Worm (Caenorhabditis elegans) whole organism, L4 larva: ENCODE results near the gene srh-73.

ENCODE experiments used
- aha-1 ChIP-seq: fragments of 150-350 bp; peaks from one replicate; lab custom pipeline; 2014; ENCODE audit warnings: missing biosample characterization, missing genetic modification characterization
- ama-1 ChIP-seq: fragments of 150-350 bp; optimal IDR thresholded peaks from 2 replicates; lab custom pipeline; 2014; ENCODE audit warnings: inconsistent platforms, mixed read lengths
- ceh-20 ChIP-seq: fragments of 200-800 bp; sonication (Bioruptor generic); IDR thresholded peaks from 2 replicates; pipeline ENCODE4 v1.3.6; 2022; ENCODE audit warnings: missing genetic modification reagents, missing genetic modification characterization, missing compliant biosample characterization
- ceh-82 ChIP-seq: sonication (generic microtip); optimal IDR thresholded peaks from 2 replicates; lab custom pipeline; 2017; ENCODE audit warnings: missing biosample characterization, missing genetic modification characterization
- cey-2 ChIP-seq: sonication (generic microtip); optimal IDR thresholded peaks from 3 replicates; lab custom pipeline; 2017; ENCODE audit warnings: missing genetic modification characterization, mild to moderate bottlenecking, missing compliant biosample characterization, antibody characterized with exemption, borderline replicate concordance; ENCODE audit not compliant: insufficient read depth
- ctbp-1 ChIP-seq: fragments of 200-800 bp; sonication (Bioruptor generic); IDR thresholded peaks from 2 replicates; pipeline ENCODE4 v1.3.6; 2022; ENCODE audit warnings: missing genetic modification reagents, missing genetic modification characterization, missing compliant biosample characterization
- daf-12 ChIP-seq: fragments of 150-350 bp; optimal IDR thresholded peaks from 2 replicates; lab custom pipeline; 2014; ENCODE audit warnings: missing biosample characterization, missing genetic modification reagents, missing genetic modification characterization
- duxl-1 ChIP-seq: sonication (generic microtip); optimal IDR thresholded peaks from 2 replicates; lab custom pipeline; 2016; ENCODE audit warnings: mild to moderate bottlenecking, missing genetic modification characterization, moderate library complexity, missing compliant biosample characterization; ENCODE audit not compliant: poor library complexity
- fkh-10 ChIP-seq: fragments of 150-350 bp; optimal IDR thresholded peaks from 2 replicates; lab custom pipeline; 2014; ENCODE audit warnings: missing biosample characterization, missing genetic modification reagents, missing genetic modification characterization
- fos-1 ChIP-seq: fragments of 150-350 bp; optimal IDR thresholded peaks from 2 replicates; lab custom pipeline; 2014; ENCODE audit warnings: missing biosample characterization, missing genetic modification characterization
- lim-7 ChIP-seq: fragments of 200-800 bp; sonication (Bioruptor generic); IDR thresholded peaks from 2 replicates; pipeline ENCODE4 v1.3.6; 2022; ENCODE audit warnings: missing genetic modification characterization, missing compliant biosample characterization
- lin-38 ChIP-seq: fragments of 200-800 bp; sonication (Bioruptor generic); IDR thresholded peaks from 2 replicates; pipeline ENCODE4 v1.3.6; 2022; ENCODE audit warnings: missing genetic modification reagents, missing genetic modification characterization, missing compliant biosample characterization
- mdt-29 ChIP-seq: fragments of 200-800 bp; sonication (Bioruptor generic); IDR thresholded peaks from 2 replicates; pipeline ENCODE4 v1.3.6; 2022; ENCODE audit warnings: missing genetic modification reagents, missing genetic modification characterization, missing compliant biosample characterization
- nhr-111 ChIP-seq: fragments of 200-800 bp; sonication (Bioruptor generic); optimal IDR thresholded peaks from 2 replicates; lab custom pipeline; 2018; ENCODE audit warnings: mild to moderate bottlenecking, missing genetic modification characterization, missing compliant biosample characterization
- nhr-28 ChIP-seq: fragments of 150-350 bp; optimal IDR thresholded peaks from 2 replicates; lab custom pipeline; 2014; ENCODE audit warnings: missing biosample characterization, missing genetic modification characterization
- nhr-6 ChIP-seq: fragments of 150-350 bp; optimal IDR thresholded peaks from 2 replicates; lab custom pipeline; 2014; ENCODE audit warnings: missing biosample characterization, missing genetic modification characterization
- tag-97 ChIP-seq: fragments of 200-800 bp; sonication (Bioruptor generic); IDR thresholded peaks from 2 replicates; pipeline ENCODE4 v1.3.6; 2022; ENCODE audit warnings: missing genetic modification characterization, missing compliant biosample characterization
- unc-62 ChIP-seq, 3 experiments: fragments of 150-350 bp in 1 of 3; sonication (generic microtip); optimal IDR thresholded peaks in 2 of 3; peaks in 1 of 3; 1 replicate in 1 of 3; 2 replicates in 2 of 3; lab custom pipeline; 2014 to 2017; ENCODE audit warnings: missing biosample characterization in 3 of 3, missing genetic modification characterization in 3 of 3, missing genetic modification reagents in 3 of 3, missing genotype in 1 of 3

Gene srh-73

DNA sequence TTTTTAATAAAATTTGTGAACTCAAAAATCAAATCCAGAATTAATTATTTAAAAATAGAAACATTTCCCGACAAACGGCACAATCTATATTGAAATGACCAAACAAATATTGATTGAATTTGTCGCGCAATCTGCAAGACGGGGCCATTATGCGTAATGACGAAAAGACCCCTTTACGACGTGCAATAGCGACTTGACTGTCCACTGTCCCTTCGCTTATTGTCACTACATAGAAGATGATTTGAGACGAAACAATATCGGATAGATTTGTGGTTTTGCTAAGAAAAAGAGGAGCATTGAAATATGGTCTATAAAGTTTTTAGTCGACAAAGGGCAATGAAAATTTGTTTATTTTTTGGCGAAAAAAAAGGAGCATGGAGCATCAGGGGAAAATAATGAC, 39.0 kb downstream of the srh-73 start:
- peak; percentile 55 for TF ChIP-seq aha-1 (tag; lab: Kevin White, UChicago)
- TF ChIP-seq ctbp-1 (GFP tag; lab: Robert Waterston, UW): no peak
- TF ChIP-seq ama-1 (lab: Kevin White, UChicago): no peak
- TF ChIP-seq fkh-10 (GFP tag; lab: Kevin White, UChicago): no peak

DNA sequence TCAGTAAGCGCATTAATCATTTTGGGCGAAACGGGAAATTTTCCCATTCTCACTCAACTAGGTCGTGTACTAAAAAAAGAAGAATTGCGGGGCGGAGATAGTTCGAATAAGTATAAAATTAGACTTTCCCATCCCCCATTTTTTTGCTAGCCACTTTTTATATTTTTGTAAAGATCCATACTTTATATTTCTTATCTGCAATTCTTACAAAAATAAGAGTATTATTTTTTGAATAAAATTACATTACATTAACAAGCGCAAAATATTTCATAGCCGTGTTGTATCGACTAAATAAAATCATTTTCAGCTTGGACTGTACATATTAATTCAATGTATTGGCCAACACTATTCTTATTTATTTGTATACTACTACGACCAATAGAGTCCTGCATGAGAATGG, 43.6 kb downstream of the srh-73 start, which contains the start of gene F49C5.11:
Gene F49C5.11 (plus strand): TSS at position 301 of the 400 bp plus-strand sequence.
- TF ChIP-seq unc-62 (GFP tag; optimal IDR thresholded peaks at IDR 0.05 in 1 of 2; lab: Kevin White, UChicago) (peak in 1 of 2 experiments; percentile 89), unc-62 (tag; optimal IDR thresholded peaks at IDR 0.05; lab: Kevin White, UChicago) (no peak), mdt-29 (GFP tag; lab: Robert Waterston, UW) (no peak)

DNA sequence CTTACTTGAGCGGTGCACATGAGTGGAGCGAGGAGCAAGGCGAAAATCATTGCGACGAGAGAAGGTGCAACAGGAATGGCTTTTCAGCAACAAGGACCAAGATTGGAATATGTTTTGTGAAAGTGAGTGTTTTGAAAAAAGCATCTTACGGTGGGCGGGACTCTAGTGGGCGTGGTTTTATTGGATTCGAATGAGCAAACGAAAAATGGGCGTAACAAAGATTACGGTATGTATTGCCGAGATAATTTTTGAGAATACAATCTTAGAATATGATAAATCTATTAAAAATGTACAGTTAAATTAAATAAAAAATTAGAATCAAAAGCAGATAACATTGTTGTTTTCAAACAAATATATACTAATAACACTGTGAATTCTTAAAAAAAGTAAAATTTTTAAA, 48.2 kb downstream of the srh-73 start, which contains the start of gene F49C5.12:
Gene F49C5.12 (minus strand): TSS at position 101 of the 400 bp plus-strand sequence.
- TF ChIP-seq nhr-111 (GFP tag; lab: Kevin White, UChicago) (no peak), daf-12 (tag; lab: Kevin White, UChicago) (no peak), ceh-20 (GFP tag; lab: Robert Waterston, UW) (no peak), ceh-82 (tag; lab: Kevin White, UChicago) (no peak), lim-7 (GFP tag; lab: Robert Waterston, UW) (no peak), cey-2 (tag; lab: Kevin White, UChicago) (no peak), tag-97 (GFP tag; lab: Robert Waterston, UW) (no peak), fos-1 (tag; lab: Kevin White, UChicago) (no peak), nhr-28 (no peak), nhr-6 (no peak), lin-38 (GFP tag; lab: Robert Waterston, UW) (no peak), duxl-1 (no peak)
